Worm (Caenorhabditis elegans) whole organism, L4/young adult: Measurements from ENCODE around the gene F41B4.2.

Experiments
- W03F9.2 ChIP-seq: fragments of 150-350 bp; optimal IDR thresholded peaks from 2 replicates; lab custom pipeline; 2014; ENCODE audit warnings: missing biosample characterization, missing genetic modification characterization
- him-1 ChIP-seq: sonication (generic microtip); optimal IDR thresholded peaks from 2 replicates; lab custom pipeline; 2016; ENCODE audit warnings: missing genotype, missing genetic modification reagents, missing genetic modification characterization, missing compliant biosample characterization

DNA sequence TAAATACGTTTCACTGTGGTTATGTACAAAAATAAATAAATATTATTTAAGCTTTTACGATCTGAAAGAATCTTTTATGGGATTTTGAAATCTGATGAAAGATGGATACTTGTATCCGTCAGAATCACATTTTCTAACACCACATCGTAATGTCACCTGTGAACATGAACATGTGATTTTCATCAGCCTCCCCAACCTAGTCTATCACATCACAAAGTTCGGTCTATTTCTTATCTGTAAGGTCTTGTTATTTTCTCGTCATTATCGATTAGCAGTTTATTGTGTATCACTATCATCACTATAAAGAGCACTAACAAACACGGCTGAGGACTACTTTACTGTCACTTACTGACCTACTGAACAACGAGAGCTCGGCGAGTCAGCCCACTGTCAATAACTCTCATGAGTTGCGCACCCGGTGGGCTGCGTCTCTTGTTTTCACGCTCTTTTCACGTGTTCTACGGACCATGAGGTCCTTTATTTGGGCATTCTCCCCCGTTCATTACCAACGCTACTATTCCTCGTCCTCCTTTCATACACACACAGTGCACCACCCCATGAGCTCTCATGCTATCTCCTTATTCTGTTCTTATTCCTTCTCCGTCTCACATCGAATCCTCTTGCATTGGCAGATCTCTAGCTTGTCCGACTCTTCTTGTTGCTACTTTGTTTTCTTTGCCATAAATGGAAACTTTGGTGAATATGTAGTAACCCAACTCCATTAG lies 27.8 kb downstream of the F41B4.2 start:
- TF ChIP-seq him-1 (tag; lab: Kevin White, UChicago) (no peak), W03F9.2 (no peak)
